Fruit fly (Drosophila melanogaster): ENCODE results near the gene PolD3.

- TF ChIP-seq Hr4 (GFP tag; optimal IDR thresholded peaks at IDR 0.05) (no peak), CG16779 (tag; optimal IDR thresholded peaks at IDR 0.05) (no peak), Hr39 (GFP tag; optimal IDR thresholded peaks at IDR 0.05) (no peak)
Observed at dm6 chr2L:15254229-15254861, 1.8 kb downstream of the PolD3 start.

All from whole organism, prepupa.